Fruit fly (Drosophila melanogaster) whole organism, embryonic: ENCODE data around the gene CG32797.

ENCODE experiments used
- B-H1 ChIP-seq: fragments of 200-800 bp; sonication (Bioruptor generic); IDR thresholded peaks from 3 replicates; pipeline ENCODE4 v1.3.6; 2022; ENCODE audit warnings: missing biosample characterization, missing genetic modification characterization
- CG13424 ChIP-seq: fragments of 200-800 bp; sonication (Bioruptor generic); optimal IDR thresholded peaks from 2 replicates; lab custom pipeline; 2019; ENCODE audit warnings: missing biosample characterization, mild to moderate bottlenecking, missing genetic modification characterization, moderate library complexity
- CG15269 ChIP-seq: fragments of 200-800 bp; sonication (Bioruptor generic); optimal IDR thresholded peaks from 2 replicates; lab custom pipeline; 2018; ENCODE audit warnings: missing biosample characterization, mild to moderate bottlenecking, missing genetic modification characterization, moderate library complexity
- CG15601 ChIP-seq: fragments of 200-800 bp; sonication (Bioruptor generic); optimal IDR thresholded peaks from 3 replicates; lab custom pipeline; 2019; ENCODE audit warnings: missing biosample characterization, mild to moderate bottlenecking, missing genetic modification characterization, moderate library complexity
- CG8281 ChIP-seq: fragments of 200-800 bp; sonication (Bioruptor generic); optimal IDR thresholded peaks from 2 replicates; lab custom pipeline; 2018; ENCODE audit warnings: missing biosample characterization, mild to moderate bottlenecking, missing genetic modification characterization, moderate library complexity
- CG8359 ChIP-seq: fragments of 200-800 bp; sonication (Bioruptor generic); optimal IDR thresholded peaks from 2 replicates; lab custom pipeline; 2017; ENCODE audit warnings: missing biosample characterization, mild to moderate bottlenecking, missing genetic modification characterization, borderline replicate concordance
- CG8944 ChIP-seq: fragments of 200-800 bp; sonication (Bioruptor generic); optimal IDR thresholded peaks from 3 replicates; lab custom pipeline; 2016; ENCODE audit warnings: missing biosample characterization, missing genetic modification characterization
- CHES-1-like ChIP-seq: fragments of 200-800 bp; sonication (Bioruptor generic); optimal IDR thresholded peaks from 2 replicates; lab custom pipeline; 2016; ENCODE audit warnings: missing biosample characterization, missing genetic modification characterization
- caup ChIP-seq: fragments of 200-800 bp; sonication (Bioruptor generic); optimal IDR thresholded peaks from 3 replicates; lab custom pipeline; 2017; ENCODE audit warnings: missing biosample characterization, mild to moderate bottlenecking, missing genetic modification characterization, moderate library complexity; ENCODE audit not compliant: severe bottlenecking
- crc ChIP-seq: fragments of 200-800 bp; sonication (Bioruptor generic); optimal IDR thresholded peaks from 2 replicates; lab custom pipeline; 2016; ENCODE audit warnings: missing biosample characterization, missing genetic modification characterization
- exex ChIP-seq: fragments of 200-800 bp; sonication (Bioruptor generic); optimal IDR thresholded peaks from 4 replicates; lab custom pipeline; 2018; ENCODE audit warnings: missing biosample characterization, mild to moderate bottlenecking, missing genetic modification characterization, moderate library complexity
- tin ChIP-seq: fragments of 200-800 bp; sonication (Bioruptor generic); optimal IDR thresholded peaks from 3 replicates; lab custom pipeline; 2016; ENCODE audit warnings: missing biosample characterization, missing genetic modification characterization
- vvl ChIP-seq: fragments of 200-800 bp; sonication (Bioruptor generic); IDR thresholded peaks from 2 replicates; pipeline ENCODE4 v1.3.6; 2022; ENCODE audit warnings: missing biosample characterization, missing genetic modification characterization

DNA sequence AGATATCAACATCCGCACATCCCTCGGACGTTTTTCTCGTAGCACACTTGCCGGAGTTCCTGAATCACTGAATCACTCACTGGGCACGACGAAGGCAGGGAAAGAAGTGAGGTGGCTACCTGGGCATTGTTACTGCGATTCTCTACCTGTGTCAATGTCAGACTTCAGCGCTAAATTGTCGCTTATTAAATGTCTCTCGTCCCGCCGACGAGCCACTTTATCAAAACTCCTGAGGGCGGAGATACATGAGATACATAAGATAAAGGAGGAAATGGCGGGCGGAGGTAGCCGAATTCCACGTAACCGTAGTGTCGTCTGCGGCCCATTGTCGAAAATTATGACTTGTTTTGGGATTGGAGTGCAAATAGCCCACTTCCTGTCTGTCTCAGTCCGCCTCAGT is 40.0 kb upstream of the CG32797 start:
- TF ChIP-seq exex (tag; lab: Kevin White, UChicago) (no peak), crc (GFP tag; lab: Kevin White, UChicago) (no peak), CG15269 (tag; lab: Kevin White, UChicago) (no peak), CG8944 (GFP tag; lab: Kevin White, UChicago) (no peak), CG15601 (no peak), vvl (no peak), CG13424 (tag; lab: Kevin White, UChicago) (no peak), CHES-1-like (GFP tag; lab: Kevin White, UChicago) (no peak), CG8359 (GFP tag; lab: Kevin White, UChicago) (no peak), caup (GFP tag; lab: Kevin White, UChicago) (no peak), CG8281 (tag; lab: Kevin White, UChicago) (no peak), B-H1 (no peak), tin (GFP tag; lab: Kevin White, UChicago) (no peak)
